Worm (Caenorhabditis elegans): ENCODE results near the gene rpb-9.

- TF ChIP-seq ztf-23 (GFP tag; IDR thresholded peaks at IDR 0.05) (no peak), ref-1 (GFP tag; conservative IDR thresholded peaks at IDR 0.05) (no peak), med-1 (GFP tag; optimal IDR thresholded peaks at IDR 0.05; ENCODE audit: insufficient read depth) (no peak), cog-1 (tag; optimal IDR thresholded peaks at IDR 0.05) (no peak), flt-1 (GFP tag; IDR thresholded peaks at IDR 0.05) (no peak)
Measured at ce11 chrV:8022040-8022439, 9.9 kb upstream of the rpb-9 start, which contains the start of gene ech-3.
